Worm (Caenorhabditis elegans) whole organism, early embryonic: ENCODE results near the gene catp-7.

Experiments used
- B0310.2 ChIP-seq: sonication (generic microtip); optimal IDR thresholded peaks from 2 replicates; lab custom pipeline; 2016; ENCODE audit warnings: mild to moderate bottlenecking, missing genetic modification characterization, missing compliant biosample characterization
- aly-1 ChIP-seq: sonication (generic microtip); optimal IDR thresholded peaks from 2 replicates; lab custom pipeline; 2016; ENCODE audit warnings: missing genetic modification characterization, missing compliant biosample characterization
- ama-1 ChIP-seq: fragments of 150-350 bp; optimal IDR thresholded peaks from 2 replicates; lab custom pipeline; 2014
- ceh-13 ChIP-seq: fragments of 200-800 bp; sonication (Bioruptor generic); optimal IDR thresholded peaks from 2 replicates; lab custom pipeline; 2018; ENCODE audit warnings: mild to moderate bottlenecking, missing genetic modification characterization, missing compliant biosample characterization
- ets-7 ChIP-seq: sonication (generic microtip); optimal IDR thresholded peaks from 2 replicates; lab custom pipeline; 2016; ENCODE audit warnings: missing genotype, missing genetic modification characterization, missing compliant biosample characterization
- flt-1 ChIP-seq: fragments of 200-800 bp; sonication (Bioruptor generic); IDR thresholded peaks from 2 replicates; pipeline ENCODE4 v1.3.6; 2022; ENCODE audit warnings: missing genetic modification characterization, missing compliant biosample characterization
- pes-1 ChIP-seq: fragments of 200-800 bp; sonication (Bioruptor generic); IDR thresholded peaks from 2 replicates; pipeline ENCODE4 v1.3.6; 2022; ENCODE audit warnings: missing genetic modification reagents, missing genetic modification characterization, missing compliant biosample characterization
- sea-1 ChIP-seq: fragments of 200-800 bp; sonication (Bioruptor generic); conservative IDR thresholded peaks from 2 replicates; pipeline ENCODE4 v1.3.6; 2022; ENCODE audit warnings: missing genetic modification characterization, missing compliant biosample characterization
- tbx-37 ChIP-seq: fragments of 200-800 bp; sonication (Bioruptor generic); conservative IDR thresholded peaks from 2 replicates; pipeline ENCODE4 v1.3.6; 2022; ENCODE audit warnings: missing genetic modification reagents, missing genetic modification characterization, missing compliant biosample characterization
- tra-4 ChIP-seq: sonication (generic microtip); optimal IDR thresholded peaks from 2 replicates; lab custom pipeline; 2017; ENCODE audit warnings: missing genetic modification characterization, missing compliant biosample characterization

DNA sequence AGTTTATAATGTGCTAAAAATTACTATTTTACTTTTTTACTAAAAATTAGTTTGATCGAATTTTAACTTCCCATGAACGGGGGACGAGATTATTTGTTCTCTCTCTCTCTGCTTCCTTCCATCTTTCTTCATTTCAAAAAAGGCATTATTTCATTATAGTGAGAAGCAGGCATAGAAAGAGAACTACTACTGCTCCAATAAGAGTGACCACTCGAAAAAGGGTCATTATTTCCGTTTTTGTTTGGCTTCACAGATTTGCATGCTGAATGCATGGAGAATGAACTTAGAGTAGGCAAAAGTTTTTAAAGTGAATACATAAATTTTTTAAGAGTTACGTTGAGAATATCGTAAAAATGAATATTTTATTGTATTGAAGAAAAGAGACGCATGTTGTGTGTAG is 15.1 kb upstream of the catp-7 start:
- no peak for TF ChIP-seq ceh-13 (GFP tag; lab: Kevin White, UChicago)
- TF ChIP-seq ets-7 (tag; lab: Kevin White, UChicago) = no peak
- no peak for TF ChIP-seq ama-1 (lab: Kevin White, UChicago)
- TF ChIP-seq aly-1 (tag; lab: Kevin White, UChicago) = no peak
- no peak for TF ChIP-seq pes-1
- no peak for TF ChIP-seq flt-1 (GFP tag; lab: Robert Waterston, UW)
- TF ChIP-seq tbx-37 (GFP tag; lab: Robert Waterston, UW) = no peak
- no peak for TF ChIP-seq sea-1 (GFP tag; lab: Robert Waterston, UW)
- TF ChIP-seq tra-4 (tag; lab: Kevin White, UChicago) = no peak
- TF ChIP-seq B0310.2 = no peak
